Worm (Caenorhabditis elegans) whole organism, L3 larva: ENCODE data around the gene CD4.8.

Experiments used
- aly-2 ChIP-seq: fragments of 150-350 bp; optimal IDR thresholded peaks from 2 replicates; lab custom pipeline; 2014; ENCODE audit warnings: missing biosample characterization, missing genetic modification characterization
- ceh-82 ChIP-seq: fragments of 150-350 bp; optimal IDR thresholded peaks from 2 replicates; lab custom pipeline; 2014; ENCODE audit warnings: missing biosample characterization, missing genetic modification characterization
- egl-5 ChIP-seq: fragments of 150-350 bp; optimal IDR thresholded peaks from 2 replicates; lab custom pipeline; 2017; ENCODE audit warnings: missing biosample characterization, missing genetic modification reagents, missing genetic modification characterization, inconsistent platforms
- eor-1 ChIP-seq, 2 experiments: fragments of 150-350 bp; optimal IDR thresholded peaks; 2 replicates each; lab custom pipeline; 2014 to 2018; ENCODE audit warnings: missing biosample characterization in 2 of 2, missing genetic modification characterization in 2 of 2
- lsy-12 ChIP-seq: sonication (generic microtip); optimal IDR thresholded peaks from 2 replicates; lab custom pipeline; 2016; ENCODE audit warnings: mild to moderate bottlenecking, missing genetic modification characterization, missing compliant biosample characterization
- mdl-1 ChIP-seq: fragments of 150-350 bp; optimal IDR thresholded peaks from 2 replicates; lab custom pipeline; 2014; ENCODE audit warnings: missing biosample characterization, missing genetic modification characterization
- nhr-237 ChIP-seq: fragments of 150-350 bp; optimal IDR thresholded peaks from 2 replicates; lab custom pipeline; 2014; ENCODE audit warnings: missing biosample characterization, missing genetic modification characterization
- nhr-28 ChIP-seq: fragments of 150-350 bp; optimal IDR thresholded peaks from 2 replicates; lab custom pipeline; 2014; ENCODE audit warnings: missing biosample characterization, missing genetic modification characterization
- pha-4 ChIP-seq: fragments of 150-350 bp; optimal IDR thresholded peaks from 2 replicates; lab custom pipeline; 2014; ENCODE audit warnings: missing biosample characterization, missing genetic modification reagents, missing genetic modification characterization
- zag-1 ChIP-seq: fragments of 150-350 bp; optimal IDR thresholded peaks from 2 replicates; lab custom pipeline; 2014; ENCODE audit warnings: missing biosample characterization, missing genetic modification characterization

DNA sequence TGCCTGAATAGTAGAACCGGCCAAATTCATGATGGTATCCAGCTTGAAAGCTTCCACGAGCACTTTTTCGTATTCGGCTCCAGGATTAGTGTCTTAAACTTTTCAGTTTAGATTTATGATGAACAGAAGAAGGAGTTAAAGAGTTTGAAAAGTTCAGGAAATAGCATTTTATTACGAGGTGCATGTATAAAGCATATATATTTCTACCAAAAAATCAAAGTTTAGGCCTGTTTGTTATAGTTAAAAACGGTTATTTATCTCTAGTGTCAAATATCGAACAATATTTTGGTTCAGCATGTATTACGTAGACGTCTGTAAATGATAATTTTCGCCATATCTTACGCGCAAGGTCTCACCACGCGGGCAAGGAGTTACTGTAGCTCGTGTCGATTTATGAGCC is 19.9 kb downstream of the CD4.8 start, which contains the start of gene klc-2:
- no peak for TF ChIP-seq egl-5 (tag; lab: Kevin White, UChicago)
- TF ChIP-seq aly-2 (tag; lab: Kevin White, UChicago) = no peak
- TF ChIP-seq ceh-82 (tag; lab: Kevin White, UChicago) = no peak
- no peak for TF ChIP-seq nhr-237
- no peak for TF ChIP-seq nhr-28 (tag; lab: Kevin White, UChicago)
- TF ChIP-seq mdl-1 (tag; lab: Kevin White, UChicago) = no peak
- no peak for TF ChIP-seq zag-1
- no peak for TF ChIP-seq lsy-12 (tag; lab: Kevin White, UChicago)
- no peak for TF ChIP-seq pha-4 (tag; lab: Kevin White, UChicago)
- TF ChIP-seq eor-1 (tag; optimal IDR thresholded peaks at IDR 0.05; lab: Kevin White, UChicago) = no peak
